Fruit fly (Drosophila melanogaster): ENCODE data around the gene CG7083.

CG7083 gene

dm6 chr3L:8368694-8369344 lies 28.2 kb downstream of the CG7083 start:
- TF ChIP-seq Pif1B (GFP tag; optimal IDR thresholded peaks at IDR 0.05) = no peak
- TF ChIP-seq CG4496 (GFP tag; IDR thresholded peaks at IDR 0.05) = 0 out of 3 replicates have a peak, but pooled peaks have one; percentile 15
- no peak for TF ChIP-seq Ets98B (GFP tag; IDR thresholded peaks at IDR 0.05)
- no peak for TF ChIP-seq CG17806 (tag; optimal IDR thresholded peaks at IDR 0.05)
- peak; percentile 19 for TF ChIP-seq CG8301 (tag; optimal IDR thresholded peaks at IDR 0.05)
- TF ChIP-seq Snoo (tag; optimal IDR thresholded peaks at IDR 0.05) = peak; percentile 57
- TF ChIP-seq CG14655 (GFP tag; optimal IDR thresholded peaks at IDR 0.05) = peak; percentile 45

- TF ChIP-seq CG8301 (tag; optimal IDR thresholded peaks at IDR 0.05) = no peak
- TF ChIP-seq Pif1B (GFP tag; optimal IDR thresholded peaks at IDR 0.05) = no peak
- no peak for TF ChIP-seq Pif1A (GFP tag; optimal IDR thresholded peaks at IDR 0.05)
- no peak for TF ChIP-seq EcR (GFP tag; optimal IDR thresholded peaks at IDR 0.05)
- TF ChIP-seq CG13204 (GFP tag; optimal IDR thresholded peaks at IDR 0.05) = no peak
- TF ChIP-seq rn (GFP tag; IDR thresholded peaks at IDR 0.05) = no peak
- no peak for TF ChIP-seq gl (tag; optimal IDR thresholded peaks at IDR 0.05)
- no peak for TF ChIP-seq CG12605 (GFP tag; IDR thresholded peaks at IDR 0.05)
These were observed 28.9 kb downstream of the CG7083 start for dm6 chr3L:8369456-8369855.

DNA sequence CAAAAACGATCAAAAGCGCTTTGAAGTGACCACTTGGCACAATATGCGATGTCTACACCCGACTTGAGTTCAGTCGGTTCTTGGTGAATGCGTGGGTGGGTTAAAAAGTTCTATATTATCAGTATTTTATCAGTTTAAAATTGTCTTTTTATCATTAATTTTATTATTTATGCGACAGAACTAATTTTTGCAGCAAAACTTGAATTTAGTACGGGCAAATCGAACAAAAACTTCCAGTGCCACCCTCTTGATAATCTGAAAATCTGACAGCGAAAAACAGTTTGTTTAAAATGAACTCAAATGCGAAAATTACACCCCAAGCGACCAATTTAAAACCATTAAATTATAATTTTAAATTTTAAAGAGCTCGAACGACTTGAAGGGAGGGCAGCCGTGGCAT lies 30.3 kb downstream of the CG7083 start:
- no peak for TF ChIP-seq CG8301 (tag; optimal IDR thresholded peaks at IDR 0.05)
- TF ChIP-seq Snoo (tag; optimal IDR thresholded peaks at IDR 0.05) = peak; percentile 64
- TF ChIP-seq Pif1A (GFP tag; optimal IDR thresholded peaks at IDR 0.05) = no peak

DNA sequence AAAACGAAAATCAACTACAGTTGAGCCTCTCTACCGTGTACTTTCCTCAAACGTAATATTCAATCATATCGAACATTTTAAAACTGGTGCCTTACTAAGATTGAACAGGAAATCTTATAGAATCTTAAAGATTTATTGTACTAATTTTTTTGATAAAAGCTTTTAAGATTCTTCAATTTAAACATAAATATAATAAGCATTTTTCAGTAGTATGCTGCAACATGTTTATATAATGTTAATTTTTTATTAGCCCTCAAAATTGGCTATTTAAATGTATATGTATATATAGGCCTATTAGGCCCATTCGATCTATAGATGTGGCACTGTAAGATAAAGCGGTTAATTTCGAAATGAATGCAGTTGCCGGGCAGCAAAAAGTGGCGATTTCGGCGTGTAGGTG lies 31.0 kb downstream of the CG7083 start:
- TF ChIP-seq CG12605 (GFP tag; IDR thresholded peaks at IDR 0.05) (no peak), CG14655 (GFP tag; optimal IDR thresholded peaks at IDR 0.05) (peak; percentile 1), CG8159 (tag; optimal IDR thresholded peaks at IDR 0.05) (no peak), rn (GFP tag; IDR thresholded peaks at IDR 0.05) (no peak)

dm6 chr3L:8372035-8372434 lies 31.4 kb downstream of the CG7083 start, which contains the start of gene ImpE1:
Gene ImpE1 (plus strand): TSS chr3L:8372405.
- TF ChIP-seq CG8159 (tag; optimal IDR thresholded peaks at IDR 0.05) (no peak), CG17806 (tag; optimal IDR thresholded peaks at IDR 0.05) (no peak), CG13204 (GFP tag; optimal IDR thresholded peaks at IDR 0.05) (peak; percentile 35)

dm6 chr3L:8374107-8374506 lies 33.5 kb downstream of the CG7083 start:
- TF ChIP-seq CG8301 (tag; optimal IDR thresholded peaks at IDR 0.05) = no peak
- TF ChIP-seq CG32121 (GFP tag; IDR thresholded peaks at IDR 0.05) = no peak
- no peak for TF ChIP-seq D1 (tag; optimal IDR thresholded peaks at IDR 0.05)
- no peak for TF ChIP-seq Ets98B (GFP tag; IDR thresholded peaks at IDR 0.05)
- TF ChIP-seq Snoo (tag; optimal IDR thresholded peaks at IDR 0.05) = no peak
- no peak for TF ChIP-seq CG12605 (GFP tag; IDR thresholded peaks at IDR 0.05)
- no peak for TF ChIP-seq Pif1A (GFP tag; optimal IDR thresholded peaks at IDR 0.05)
- no peak for TF ChIP-seq CG10348 (GFP tag; IDR thresholded peaks at IDR 0.05)
- TF ChIP-seq CG34367 (tag; optimal IDR thresholded peaks at IDR 0.05) = no peak
- no peak for TF ChIP-seq CG15710 (tag; optimal IDR thresholded peaks at IDR 0.05)
- no peak for TF ChIP-seq fd96Ca (GFP tag; IDR thresholded peaks at IDR 0.05)
- TF ChIP-seq CG9948 (tag; optimal IDR thresholded peaks at IDR 0.05) = no peak
- no peak for TF ChIP-seq gl (tag; optimal IDR thresholded peaks at IDR 0.05)
- no peak for TF ChIP-seq CG4496 (GFP tag; IDR thresholded peaks at IDR 0.05)
- TF ChIP-seq CG8159 (tag; optimal IDR thresholded peaks at IDR 0.05) = no peak
- TF ChIP-seq CG13204 (GFP tag; optimal IDR thresholded peaks at IDR 0.05) = no peak

dm6 chr3L:8379161-8379560 lies 38.6 kb downstream of the CG7083 start:
- no peak for TF ChIP-seq Snoo (tag; optimal IDR thresholded peaks at IDR 0.05)
- no peak for TF ChIP-seq CG8301 (tag; optimal IDR thresholded peaks at IDR 0.05)
- no peak for TF ChIP-seq Pif1A (GFP tag; optimal IDR thresholded peaks at IDR 0.05)
- TF ChIP-seq CG12605 (GFP tag; IDR thresholded peaks at IDR 0.05) = no peak
- no peak for TF ChIP-seq CG13204 (GFP tag; optimal IDR thresholded peaks at IDR 0.05)
- no peak for TF ChIP-seq CG14655 (GFP tag; optimal IDR thresholded peaks at IDR 0.05)
- TF ChIP-seq Ets98B (GFP tag; IDR thresholded peaks at IDR 0.05) = no peak
- TF ChIP-seq CG9948 (tag; optimal IDR thresholded peaks at IDR 0.05) = no peak
- TF ChIP-seq CG17806 (tag; optimal IDR thresholded peaks at IDR 0.05) = no peak
- TF ChIP-seq CG4496 (GFP tag; IDR thresholded peaks at IDR 0.05) = no peak
- no peak for TF ChIP-seq CG34367 (tag; optimal IDR thresholded peaks at IDR 0.05)
- no peak for TF ChIP-seq rn (GFP tag; IDR thresholded peaks at IDR 0.05)
- TF ChIP-seq CG8159 (tag; optimal IDR thresholded peaks at IDR 0.05) = no peak

dm6 chr3L:8383968-8384367 lies 43.4 kb downstream of the CG7083 start:
- TF ChIP-seq Ets98B (GFP tag; IDR thresholded peaks at IDR 0.05) (0 out of 2 replicates have a peak, but pooled peaks have one; percentile 14), D1 (tag; optimal IDR thresholded peaks at IDR 0.05) (no peak), CG15710 (tag; optimal IDR thresholded peaks at IDR 0.05) (no peak), CG10348 (GFP tag; IDR thresholded peaks at IDR 0.05) (0 out of 2 replicates have a peak, but pooled peaks have one; percentile 13), CG9948 (tag; optimal IDR thresholded peaks at IDR 0.05) (no peak), CG8159 (tag; optimal IDR thresholded peaks at IDR 0.05) (no peak), CG17806 (tag; optimal IDR thresholded peaks at IDR 0.05) (no peak), CG14655 (GFP tag; optimal IDR thresholded peaks at IDR 0.05) (peak; percentile 21), CG32121 (GFP tag; IDR thresholded peaks at IDR 0.05) (no peak), CG8301 (tag; optimal IDR thresholded peaks at IDR 0.05) (peak; percentile 32), fd96Ca (GFP tag; IDR thresholded peaks at IDR 0.05) (peak; percentile 30; the same call in 1 of the 3 replicates), gl (tag; optimal IDR thresholded peaks at IDR 0.05) (no peak), EcR (GFP tag; optimal IDR thresholded peaks at IDR 0.05) (no peak), Snoo (tag; optimal IDR thresholded peaks at IDR 0.05) (no peak), Pif1B (GFP tag; optimal IDR thresholded peaks at IDR 0.05) (peak; percentile 12), CG12605 (GFP tag; IDR thresholded peaks at IDR 0.05) (no peak), Pif1A (GFP tag; optimal IDR thresholded peaks at IDR 0.05) (peak; percentile 43), CG34367 (tag; optimal IDR thresholded peaks at IDR 0.05) (no peak), CG13204 (GFP tag; optimal IDR thresholded peaks at IDR 0.05) (no peak), CG4496 (GFP tag; IDR thresholded peaks at IDR 0.05) (no peak), rn (GFP tag; IDR thresholded peaks at IDR 0.05) (no peak)

Data from whole organism, pupa.